Worm (Caenorhabditis elegans) whole organism, L4/young adult: ENCODE measurements around the gene F47G9.6.

Experiments used
- W03F9.2 ChIP-seq: fragments of 150-350 bp; optimal IDR thresholded peaks from 2 replicates; lab custom pipeline; 2014; ENCODE audit warnings: missing biosample characterization, missing genetic modification characterization
- dao-5 ChIP-seq: sonication (generic microtip); optimal IDR thresholded peaks from 2 replicates; lab custom pipeline; 2016; ENCODE audit warnings: missing genotype, missing genetic modification characterization, moderate library complexity, missing compliant biosample characterization
- him-1 ChIP-seq: sonication (generic microtip); optimal IDR thresholded peaks from 2 replicates; lab custom pipeline; 2016; ENCODE audit warnings: missing genotype, missing genetic modification reagents, missing genetic modification characterization, missing compliant biosample characterization

The F47G9.6 gene

ce11 chrV:11341130-11341675, 12.0 kb downstream of the F47G9.6 start:
- TF ChIP-seq dao-5 (tag; lab: Kevin White, UChicago) (no peak), him-1 (tag; lab: Kevin White, UChicago) (no peak), W03F9.2 (tag; lab: Kevin White, UChicago) (no peak)

ce11 chrV:11341913-11342312, 12.7 kb downstream of the F47G9.6 start, which contains the start of gene T02E9.5:
T02E9.5 (plus strand) TSS chrV:11342233.
- TF ChIP-seq him-1 (tag; lab: Kevin White, UChicago) = no peak
- TF ChIP-seq dao-5 (tag; lab: Kevin White, UChicago) = no peak
- no peak for TF ChIP-seq W03F9.2 (tag; lab: Kevin White, UChicago)

- TF ChIP-seq W03F9.2 (tag; lab: Kevin White, UChicago) = no peak
Measured at ce11 chrV:11344112-11344511, 14.9 kb downstream of the F47G9.6 start.

- TF ChIP-seq dao-5 (tag; lab: Kevin White, UChicago) = no peak
- TF ChIP-seq him-1 (tag; lab: Kevin White, UChicago) = no peak
- TF ChIP-seq W03F9.2 (tag; lab: Kevin White, UChicago) = no peak
Measured at ce11 chrV:11344816-11345336, 15.7 kb downstream of the F47G9.6 start.

- TF ChIP-seq him-1 (tag; lab: Kevin White, UChicago) (no peak), W03F9.2 (tag; lab: Kevin White, UChicago) (no peak), dao-5 (tag; lab: Kevin White, UChicago) (no peak)
Measured at ce11 chrV:11346912-11347311, 17.7 kb downstream of the F47G9.6 start, which contains the start of gene grl-7. grl-7 (minus strand) TSS chrV:11347012.

ce11 chrV:11351263-11351662, 22.1 kb downstream of the F47G9.6 start:
- TF ChIP-seq dao-5 (tag; lab: Kevin White, UChicago) (no peak), W03F9.2 (tag; lab: Kevin White, UChicago) (no peak), him-1 (tag; lab: Kevin White, UChicago) (no peak)

ce11 chrV:11352893-11353292, 23.7 kb downstream of the F47G9.6 start, which contains the start of gene npr-25:
npr-25 (minus strand) TSS chrV:11352993.
- TF ChIP-seq W03F9.2 (tag; lab: Kevin White, UChicago) (no peak), him-1 (tag; lab: Kevin White, UChicago) (no peak), dao-5 (tag; lab: Kevin White, UChicago) (no peak)

ce11 chrV:11354264-11354663, 25.1 kb downstream of the F47G9.6 start:
- no peak for TF ChIP-seq W03F9.2 (tag; lab: Kevin White, UChicago)
- TF ChIP-seq him-1 (tag; lab: Kevin White, UChicago) = no peak
- TF ChIP-seq dao-5 (tag; lab: Kevin White, UChicago) = no peak

- TF ChIP-seq dao-5 (tag; lab: Kevin White, UChicago) = no peak
- no peak for TF ChIP-seq W03F9.2 (tag; lab: Kevin White, UChicago)
- no peak for TF ChIP-seq him-1 (tag; lab: Kevin White, UChicago)
Measured at ce11 chrV:11363575-11363974, 34.4 kb downstream of the F47G9.6 start.

ce11 chrV:11366129-11366528, 36.9 kb downstream of the F47G9.6 start, which contains the start of gene dop-5:
dop-5 (minus strand) TSS chrV:11366229.
- no peak for TF ChIP-seq W03F9.2 (tag; lab: Kevin White, UChicago)
- no peak for TF ChIP-seq him-1 (tag; lab: Kevin White, UChicago)
- TF ChIP-seq dao-5 (tag; lab: Kevin White, UChicago) = no peak

- TF ChIP-seq dao-5 (tag; lab: Kevin White, UChicago) (no peak), W03F9.2 (tag; lab: Kevin White, UChicago) (no peak), him-1 (tag; lab: Kevin White, UChicago) (no peak)
Measured at ce11 chrV:11372284-11372878, 43.2 kb downstream of the F47G9.6 start.

- no peak for TF ChIP-seq dao-5 (tag; lab: Kevin White, UChicago)
- no peak for TF ChIP-seq W03F9.2 (tag; lab: Kevin White, UChicago)
- TF ChIP-seq him-1 (tag; lab: Kevin White, UChicago) = no peak
Measured at ce11 chrV:11373918-11374317, 44.7 kb downstream of the F47G9.6 start.

- TF ChIP-seq him-1 (tag; lab: Kevin White, UChicago) = peak; percentile 79
- TF ChIP-seq W03F9.2 (tag; lab: Kevin White, UChicago) = no peak
Measured at ce11 chrV:11375150-11375792, 46.1 kb downstream of the F47G9.6 start, which contains the start of gene cnb-1. cnb-1 (plus strand) TSS chrV:11375742.
